Worm (Caenorhabditis elegans) whole organism, L3 larva: ENCODE data around the gene F29B9.7.

Experiments used
- elt-3 ChIP-seq, 3 experiments: fragments of 150-350 bp in 1 of 3; sonication (generic microtip) in 2 of 3; optimal IDR thresholded peaks; 2 replicates in 2 of 3; 4 replicates in 1 of 3; lab custom pipeline; 2014 to 2017; ENCODE audit warnings: missing biosample characterization in 3 of 3, missing genetic modification characterization in 3 of 3
- snpc-4 ChIP-seq: fragments of 150-350 bp; optimal IDR thresholded peaks from 2 replicates; lab custom pipeline; 2014; ENCODE audit warnings: missing biosample characterization, missing genetic modification characterization

- TF ChIP-seq snpc-4 (tag; lab: Kevin White, UChicago) = no peak
- no peak for TF ChIP-seq elt-3 (tag; optimal IDR thresholded peaks at IDR 0.05; lab: Kevin White, UChicago)
Observed at ce11 chrIV:4686898-4687297, 37.3 kb downstream of the F29B9.7 start.
